Worm (Caenorhabditis elegans): ENCODE results near the gene F19D8.2.

The F19D8.2 gene

DNA sequence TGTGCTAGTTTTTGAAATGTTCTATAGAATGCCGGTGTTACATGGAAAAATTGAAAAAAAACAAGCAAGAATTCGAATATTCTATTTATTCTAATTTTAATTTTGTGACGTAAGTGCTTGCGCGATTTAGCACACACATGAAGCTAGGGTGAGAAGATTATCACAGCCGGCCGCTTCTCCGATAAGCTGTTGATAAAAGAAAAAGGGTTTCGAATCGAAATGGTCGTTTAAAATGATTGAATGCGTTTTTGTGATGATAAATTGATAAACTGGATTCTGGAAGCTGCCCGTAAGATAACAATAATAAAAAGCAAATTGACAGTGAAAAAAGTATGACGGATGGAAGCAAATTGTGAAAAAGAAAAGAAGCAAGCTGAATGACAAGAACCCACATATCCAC is 49.9 kb downstream of the F19D8.2 start:
- TF ChIP-seq ceh-36 (tag; optimal IDR thresholded peaks at IDR 0.05) (no peak), ceh-13 (GFP tag; optimal IDR thresholded peaks at IDR 0.05) (no peak), pes-1 (GFP tag; IDR thresholded peaks at IDR 0.05) (no peak), aly-1 (tag; optimal IDR thresholded peaks at IDR 0.05) (no peak), tra-4 (tag; optimal IDR thresholded peaks at IDR 0.05) (no peak), flt-1 (GFP tag; IDR thresholded peaks at IDR 0.05) (no peak), ets-7 (tag; optimal IDR thresholded peaks at IDR 0.05) (no peak), hnd-1 (tag; optimal IDR thresholded peaks at IDR 0.05) (no peak), B0310.2 (tag; optimal IDR thresholded peaks at IDR 0.05) (no peak), tbx-11 (GFP tag; IDR thresholded peaks at IDR 0.05) (no peak), sea-1 (GFP tag; conservative IDR thresholded peaks at IDR 0.05) (no peak), ama-1 (optimal IDR thresholded peaks at IDR 0.05) (no peak), F13C5.2 (tag; optimal IDR thresholded peaks at IDR 0.05) (no peak), scrt-1 (GFP tag; IDR thresholded peaks at IDR 0.05) (no peak), hmbx-1 (tag; optimal IDR thresholded peaks at IDR 0.05) (no peak), tbx-37 (GFP tag; conservative IDR thresholded peaks at IDR 0.05) (no peak), hmg-4 (GFP tag; optimal IDR thresholded peaks at IDR 0.05) (no peak)

DNA sequence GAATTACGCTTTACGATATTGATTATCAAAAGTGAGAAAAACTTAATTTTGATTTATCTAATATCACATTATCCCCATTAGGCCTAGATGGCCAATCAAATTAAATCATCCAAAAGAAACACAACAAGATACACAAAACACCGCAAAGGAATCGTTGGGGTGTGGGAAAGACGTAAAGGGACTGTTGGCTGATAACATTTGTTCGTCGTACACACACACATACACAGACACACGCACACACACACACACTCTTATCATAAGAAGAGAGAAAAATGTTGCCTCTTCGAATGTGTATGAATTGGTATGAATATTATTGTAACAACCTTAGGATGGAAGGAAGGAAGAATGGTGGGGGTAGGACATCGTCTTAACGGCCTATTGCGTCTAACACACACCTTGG is 50.9 kb downstream of the F19D8.2 start:
- no peak for TF ChIP-seq hmg-4 (GFP tag; optimal IDR thresholded peaks at IDR 0.05)
- no peak for TF ChIP-seq tra-4 (tag; optimal IDR thresholded peaks at IDR 0.05)
- no peak for TF ChIP-seq B0310.2 (tag; optimal IDR thresholded peaks at IDR 0.05)
- no peak for TF ChIP-seq ama-1 (optimal IDR thresholded peaks at IDR 0.05)
- no peak for TF ChIP-seq F13C5.2 (tag; optimal IDR thresholded peaks at IDR 0.05)
- no peak for TF ChIP-seq aly-1 (tag; optimal IDR thresholded peaks at IDR 0.05)
- no peak for TF ChIP-seq tbx-11 (GFP tag; IDR thresholded peaks at IDR 0.05)
- no peak for TF ChIP-seq hnd-1 (tag; optimal IDR thresholded peaks at IDR 0.05)
- TF ChIP-seq pes-1 (GFP tag; IDR thresholded peaks at IDR 0.05), result no peak
- no peak for TF ChIP-seq sea-1 (GFP tag; conservative IDR thresholded peaks at IDR 0.05)
- TF ChIP-seq hmbx-1 (tag; optimal IDR thresholded peaks at IDR 0.05), result no peak
- no peak for TF ChIP-seq ceh-13 (GFP tag; optimal IDR thresholded peaks at IDR 0.05)
- TF ChIP-seq ets-7 (tag; optimal IDR thresholded peaks at IDR 0.05), result no peak
- no peak for TF ChIP-seq scrt-1 (GFP tag; IDR thresholded peaks at IDR 0.05)

DNA sequence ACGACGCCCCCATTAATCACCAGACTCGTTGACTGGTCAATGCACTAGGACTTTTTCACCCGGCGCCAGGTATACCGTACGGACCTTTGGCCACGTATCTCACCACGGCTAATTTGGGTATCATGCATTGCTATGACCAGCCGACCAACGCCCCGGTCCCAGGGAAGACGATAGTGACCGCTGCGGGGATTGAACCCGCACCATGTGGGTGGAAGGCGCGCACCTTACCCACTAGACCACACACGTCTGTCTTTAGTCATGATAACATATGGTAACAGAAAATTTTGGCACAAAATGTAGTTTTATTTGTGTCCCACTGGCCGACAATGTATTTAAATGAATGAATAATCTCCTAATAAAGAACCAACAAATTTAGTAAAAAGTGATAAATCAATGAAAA is 52.0 kb downstream of the F19D8.2 start:
- TF ChIP-seq hmbx-1 (tag; optimal IDR thresholded peaks at IDR 0.05) (no peak), sea-1 (GFP tag; conservative IDR thresholded peaks at IDR 0.05) (peak; percentile 42; the same call in 1 of the 2 replicates), tbx-37 (GFP tag; conservative IDR thresholded peaks at IDR 0.05) (no peak), ceh-36 (tag; optimal IDR thresholded peaks at IDR 0.05) (no peak)
